Worm (Caenorhabditis elegans): ENCODE measurements around the gene F57F4.2.

The F57F4.2 gene

DNA sequence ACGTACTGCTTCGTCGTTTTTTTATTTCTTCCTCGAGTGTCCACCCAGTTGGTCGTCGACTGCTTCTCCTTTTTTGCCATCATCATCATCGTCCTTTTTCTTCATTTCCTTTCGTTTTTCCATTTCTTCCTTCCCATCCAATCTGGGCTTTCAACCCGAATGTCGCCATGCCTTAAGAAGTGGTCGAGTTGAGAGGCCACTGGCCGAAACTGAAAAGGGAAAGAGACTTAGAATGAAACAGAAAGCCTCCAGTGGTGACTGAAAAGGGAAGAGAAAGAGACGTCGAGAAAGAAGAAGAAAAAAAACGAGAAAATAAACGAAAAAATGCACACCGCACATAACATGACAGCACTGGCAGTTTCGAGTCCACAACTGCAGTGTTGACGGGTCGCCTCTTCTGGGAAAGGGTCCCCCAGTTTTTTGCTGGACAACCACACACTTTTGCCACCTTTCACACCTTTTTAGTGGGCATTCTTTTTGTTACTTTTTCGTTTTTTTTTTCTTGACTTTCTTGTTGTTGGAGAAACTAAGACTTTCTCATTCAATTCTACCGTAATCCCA, 48.4 kb downstream of the F57F4.2 start:
- TF ChIP-seq unc-39 (tag; optimal IDR thresholded peaks at IDR 0.05), result no peak
- TF ChIP-seq nfya-1 (tag; optimal IDR thresholded peaks at IDR 0.05; ENCODE audit: insufficient read depth), result peak; percentile 78
- TF ChIP-seq nhr-11 (tag; optimal IDR thresholded peaks at IDR 0.05), result no peak
- peak; percentile 2 for TF ChIP-seq hmg-11 (tag; optimal IDR thresholded peaks at IDR 0.05)

Measured in whole organism, L3 larva.